Fruit fly (Drosophila melanogaster): ENCODE measurements around the gene LysX.

The LysX gene

dm6 chr3L:1166945-1167913 is 27.9 kb downstream of the LysX start:
- TF ChIP-seq CG8478 (optimal IDR thresholded peaks at IDR 0.05) (no peak), CTCF (optimal IDR thresholded peaks at IDR 0.05) (no peak)

dm6 chr3L:1166266-1166665 is 28.8 kb downstream of the LysX start:
- TF ChIP-seq CG8478 (optimal IDR thresholded peaks at IDR 0.05): no peak
- TF ChIP-seq CTCF (optimal IDR thresholded peaks at IDR 0.05): no peak

DNA sequence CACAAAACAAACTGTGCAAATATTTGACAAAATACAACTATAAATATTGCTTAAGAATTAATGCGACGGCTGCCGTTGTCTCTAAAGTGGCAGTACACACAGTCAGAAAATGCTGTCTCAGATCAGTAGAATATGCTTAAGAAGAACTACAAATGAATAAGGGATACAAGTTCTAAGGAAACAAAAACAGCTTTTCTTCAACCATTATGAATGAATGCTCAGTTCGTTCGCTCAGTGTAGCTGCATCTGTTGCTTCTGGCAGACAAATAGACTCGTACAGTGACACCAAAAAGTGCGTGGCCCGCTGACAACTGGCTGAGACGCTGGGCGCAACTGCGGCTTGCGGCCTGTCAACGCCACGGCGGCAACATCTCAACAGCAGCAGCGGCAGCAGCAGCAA is 29.3 kb downstream of the LysX start:
- no peak for TF ChIP-seq CG8478 (optimal IDR thresholded peaks at IDR 0.05)
- no peak for TF ChIP-seq CTCF (optimal IDR thresholded peaks at IDR 0.05)

DNA sequence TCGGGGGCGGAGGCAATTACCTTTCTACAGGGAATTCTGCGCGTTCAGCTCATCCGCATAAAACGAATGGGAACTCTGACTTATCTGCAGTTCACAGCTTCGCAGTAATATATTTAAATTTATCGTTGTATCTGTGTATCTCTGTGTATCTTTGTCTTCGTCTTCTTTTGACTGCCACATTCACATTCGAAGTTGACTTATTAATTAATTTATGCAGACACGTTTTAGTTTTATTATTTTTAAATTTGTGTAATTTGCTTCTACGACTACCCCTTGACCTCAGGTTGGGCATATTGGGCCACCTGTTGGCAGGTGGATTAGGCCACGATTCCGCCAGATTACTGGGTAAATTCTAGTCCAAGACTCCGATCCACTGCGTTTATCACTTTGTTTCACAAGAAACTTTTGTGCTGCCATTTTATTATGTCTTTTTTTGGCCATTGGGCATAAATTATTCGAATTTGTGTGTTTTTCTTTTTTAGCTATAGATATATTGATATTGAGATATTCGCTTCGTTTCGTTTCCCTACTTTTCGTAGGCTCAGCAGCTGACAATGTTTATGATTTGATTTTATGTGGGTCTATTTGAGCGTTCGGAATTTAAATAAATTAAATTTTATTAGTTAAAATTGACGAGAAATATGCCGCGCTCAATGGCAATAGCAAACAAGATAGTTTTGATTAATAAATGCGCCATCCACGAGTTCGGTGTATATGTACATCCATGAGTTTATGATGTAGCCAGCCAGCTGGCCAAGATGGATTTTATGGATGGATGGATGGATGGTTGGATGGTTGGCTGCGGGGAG is 42.4 kb downstream of the LysX start:
- TF ChIP-seq CG8478 (optimal IDR thresholded peaks at IDR 0.05) (no peak), CTCF (optimal IDR thresholded peaks at IDR 0.05) (no peak)

DNA sequence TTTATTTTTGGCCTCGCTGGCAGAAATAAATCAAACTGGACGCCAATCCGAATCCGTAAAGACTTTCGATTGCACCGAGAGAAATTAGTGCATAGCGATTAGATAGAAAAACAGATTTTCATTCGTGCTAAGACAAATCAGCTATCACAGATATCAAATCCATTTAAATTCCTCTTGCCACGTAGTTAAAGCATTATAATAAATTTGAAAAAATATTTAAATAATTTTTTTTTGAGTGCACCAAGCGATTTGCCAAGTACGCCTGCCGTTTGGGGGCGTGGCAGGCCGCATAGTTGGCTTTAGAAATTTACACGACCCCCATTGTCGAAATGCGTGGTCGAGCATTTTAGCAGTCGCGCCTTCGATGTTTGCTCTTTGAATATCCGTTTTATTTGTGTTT is 43.4 kb downstream of the LysX start:
- TF ChIP-seq CTCF (optimal IDR thresholded peaks at IDR 0.05) (no peak), CG8478 (optimal IDR thresholded peaks at IDR 0.05) (no peak)

DNA sequence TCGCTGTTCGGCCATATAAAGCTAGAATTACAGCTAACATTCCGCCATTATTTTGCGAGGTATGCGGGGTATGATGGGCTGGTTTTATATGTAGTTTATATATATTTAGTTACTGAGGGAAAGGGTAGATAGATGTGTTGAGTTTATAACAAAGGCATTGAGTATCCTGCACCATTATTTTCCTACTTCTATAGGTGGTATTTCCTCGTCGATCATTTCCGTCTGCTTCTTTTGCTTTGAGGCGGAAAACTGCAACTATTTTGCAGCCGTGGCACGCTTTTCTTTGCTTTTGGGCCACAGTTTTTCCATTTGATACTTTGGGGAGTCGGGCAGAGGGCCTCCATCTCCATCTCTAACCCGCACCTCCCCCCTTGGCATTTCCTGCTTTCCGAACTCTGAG is 45.9 kb downstream of the LysX start:
- no peak for TF ChIP-seq CTCF (optimal IDR thresholded peaks at IDR 0.05)
- no peak for TF ChIP-seq CG8478 (optimal IDR thresholded peaks at IDR 0.05)

- TF ChIP-seq CTCF (optimal IDR thresholded peaks at IDR 0.05): no peak
- no peak for TF ChIP-seq CG8478 (optimal IDR thresholded peaks at IDR 0.05)
Measured at dm6 chr3L:1146492-1146891, 48.6 kb downstream of the LysX start.

All from S2 (cell line).